Fruit fly (Drosophila melanogaster): ENCODE data around the gene CG3609.

- TF ChIP-seq psq (GFP tag; optimal IDR thresholded peaks at IDR 0.05): no peak
- no peak for TF ChIP-seq br (GFP tag; optimal IDR thresholded peaks at IDR 0.05)
- no peak for TF ChIP-seq Vsx2 (GFP tag; optimal IDR thresholded peaks at IDR 0.05; ENCODE audit: partially characterized antibody)
- no peak for TF ChIP-seq dmrt93B (GFP tag; optimal IDR thresholded peaks at IDR 0.05)
- TF ChIP-seq h (GFP tag; optimal IDR thresholded peaks at IDR 0.05): no peak
- no peak for TF ChIP-seq Hr78 (GFP tag; optimal IDR thresholded peaks at IDR 0.05)
- TF ChIP-seq sv (GFP tag; optimal IDR thresholded peaks at IDR 0.05): no peak
- no peak for TF ChIP-seq rgr (GFP tag; optimal IDR thresholded peaks at IDR 0.05)
- no peak for TF ChIP-seq Dfd (GFP tag; optimal IDR thresholded peaks at IDR 0.05)
Measured at dm6 chr2L:2402194-2402593, 27.8 kb upstream of the CG3609 start.
